Worm (Caenorhabditis elegans) whole organism, early embryonic: ENCODE measurements around the gene F47B8.14.

Source experiments
- F13C5.2 ChIP-seq: sonication (generic microtip); optimal IDR thresholded peaks from 2 replicates; lab custom pipeline; 2017; ENCODE audit warnings: mild to moderate bottlenecking, missing genetic modification characterization, inconsistent platforms, missing compliant biosample characterization
- aly-1 ChIP-seq: sonication (generic microtip); optimal IDR thresholded peaks from 2 replicates; lab custom pipeline; 2016; ENCODE audit warnings: missing genetic modification characterization, missing compliant biosample characterization
- ama-1 ChIP-seq: fragments of 150-350 bp; optimal IDR thresholded peaks from 2 replicates; lab custom pipeline; 2014
- ceh-13 ChIP-seq: fragments of 200-800 bp; sonication (Bioruptor generic); optimal IDR thresholded peaks from 2 replicates; lab custom pipeline; 2018; ENCODE audit warnings: mild to moderate bottlenecking, missing genetic modification characterization, missing compliant biosample characterization
- ceh-36 ChIP-seq: sonication (generic microtip); optimal IDR thresholded peaks from 2 replicates; lab custom pipeline; 2016; ENCODE audit warnings: missing genetic modification characterization, inconsistent platforms, missing compliant biosample characterization
- flt-1 ChIP-seq: fragments of 200-800 bp; sonication (Bioruptor generic); IDR thresholded peaks from 2 replicates; pipeline ENCODE4 v1.3.6; 2022; ENCODE audit warnings: missing genetic modification characterization, missing compliant biosample characterization
- hnd-1 ChIP-seq: sonication (generic microtip); optimal IDR thresholded peaks from 2 replicates; lab custom pipeline; 2016; ENCODE audit warnings: missing genetic modification characterization, missing compliant biosample characterization
- scrt-1 ChIP-seq: fragments of 200-800 bp; sonication (Bioruptor generic); IDR thresholded peaks from 2 replicates; pipeline ENCODE4 v1.3.6; 2022; ENCODE audit warnings: missing genetic modification characterization, missing compliant biosample characterization

ce11 chrV:14317621-14318020, 2.7 kb upstream of the F47B8.14 start:
- TF ChIP-seq ama-1 = no peak
- no peak for TF ChIP-seq scrt-1 (GFP tag; lab: Robert Waterston, UW)
- TF ChIP-seq aly-1 = no peak
- TF ChIP-seq hnd-1 (tag; lab: Kevin White, UChicago) = no peak
- no peak for TF ChIP-seq flt-1 (GFP tag; lab: Robert Waterston, UW)
- no peak for TF ChIP-seq ceh-36
- TF ChIP-seq ceh-13 (GFP tag; lab: Kevin White, UChicago) = no peak
- TF ChIP-seq F13C5.2 (tag; lab: Kevin White, UChicago) = no peak
